Worm (Caenorhabditis elegans) whole organism, mixed stage, embryonic: Measurements from ENCODE around the gene srlf-23.

Experiments used
- ceh-43 ChIP-seq: fragments of 200-800 bp; sonication (Bioruptor generic); optimal IDR thresholded peaks from 2 replicates; lab custom pipeline; 2018; ENCODE audit warnings: mild to moderate bottlenecking, missing genetic modification characterization, moderate library complexity, missing compliant biosample characterization
- elt-3 ChIP-seq: fragments of 150-350 bp; optimal IDR thresholded peaks from 2 replicates; lab custom pipeline; 2014; ENCODE audit warnings: missing biosample characterization, missing genetic modification characterization
- lsy-2 ChIP-seq: fragments of 150-350 bp; optimal IDR thresholded peaks from 2 replicates; lab custom pipeline; 2014; ENCODE audit warnings: missing biosample characterization, missing genetic modification characterization
- nhr-237 ChIP-seq: fragments of 150-350 bp; optimal IDR thresholded peaks from 2 replicates; lab custom pipeline; 2014; ENCODE audit warnings: missing biosample characterization, missing genetic modification characterization
- nhr-76 ChIP-seq: sonication (generic microtip); optimal IDR thresholded peaks from 2 replicates; lab custom pipeline; 2017; ENCODE audit warnings: missing biosample characterization, missing genetic modification characterization
- pha-4 ChIP-seq: fragments of 150-350 bp; optimal IDR thresholded peaks from 2 replicates; lab custom pipeline; 2018; ENCODE audit warnings: missing biosample characterization, missing genetic modification reagents, missing genetic modification characterization
- snpc-4 ChIP-seq: fragments of 150-350 bp; optimal IDR thresholded peaks from 2 replicates; lab custom pipeline; 2014; ENCODE audit warnings: missing biosample characterization, missing genetic modification characterization
- sptf-1 ChIP-seq: sonication (generic microtip); optimal IDR thresholded peaks from 2 replicates; lab custom pipeline; 2017; ENCODE audit warnings: mild to moderate bottlenecking, missing genetic modification characterization, moderate library complexity, missing compliant biosample characterization
- unc-62 ChIP-seq: fragments of 150-350 bp; optimal IDR thresholded peaks from 2 replicates; lab custom pipeline; 2014; ENCODE audit warnings: missing biosample characterization, missing genetic modification reagents, missing genetic modification characterization
- zip-8 ChIP-seq: fragments of 150-350 bp; optimal IDR thresholded peaks from 2 replicates; lab custom pipeline; 2014; ENCODE audit warnings: missing biosample characterization, missing genetic modification characterization
- ztf-11 ChIP-seq: fragments of 150-350 bp; optimal IDR thresholded peaks from 2 replicates; lab custom pipeline; 2014; ENCODE audit warnings: missing biosample characterization, missing genetic modification characterization

ce11 chrV:911474-911873 lies 18.1 kb upstream of the srlf-23 start, which contains the start of gene adh-5:
- TF ChIP-seq nhr-76 (tag; lab: Kevin White, UChicago): no peak
- TF ChIP-seq zip-8 (tag; lab: Kevin White, UChicago): no peak
- TF ChIP-seq sptf-1: no peak
- no peak for TF ChIP-seq elt-3 (tag; lab: Kevin White, UChicago)
- TF ChIP-seq unc-62 (GFP tag; lab: Kevin White, UChicago): no peak
- no peak for TF ChIP-seq nhr-237 (tag; lab: Kevin White, UChicago)
- no peak for TF ChIP-seq snpc-4 (tag; lab: Kevin White, UChicago)
- no peak for TF ChIP-seq ceh-43 (GFP tag; lab: Kevin White, UChicago)
- no peak for TF ChIP-seq lsy-2 (tag; lab: Kevin White, UChicago)
- no peak for TF ChIP-seq pha-4 (tag; lab: Kevin White, UChicago)
- no peak for TF ChIP-seq ztf-11 (tag; lab: Kevin White, UChicago)
